Worm (Caenorhabditis elegans) whole organism, midembryonic: ENCODE results near the gene T05C3.2.

Source experiments
- cog-1 ChIP-seq: sonication (generic microtip); optimal IDR thresholded peaks from 2 replicates; lab custom pipeline; 2016; ENCODE audit warnings: missing genetic modification characterization, missing compliant biosample characterization
- flt-1 ChIP-seq: fragments of 200-800 bp; sonication (Bioruptor generic); IDR thresholded peaks from 2 replicates; pipeline ENCODE4 v1.3.6; 2022; ENCODE audit warnings: missing genetic modification characterization, missing compliant biosample characterization
- med-1 ChIP-seq: sonication (generic microtip); optimal IDR thresholded peaks from 2 replicates; lab custom pipeline; 2017; ENCODE audit warnings: missing genetic modification characterization, mild to moderate bottlenecking, missing compliant biosample characterization, antibody characterized with exemption, missing genetic modification reagents; ENCODE audit not compliant: insufficient read depth

DNA sequence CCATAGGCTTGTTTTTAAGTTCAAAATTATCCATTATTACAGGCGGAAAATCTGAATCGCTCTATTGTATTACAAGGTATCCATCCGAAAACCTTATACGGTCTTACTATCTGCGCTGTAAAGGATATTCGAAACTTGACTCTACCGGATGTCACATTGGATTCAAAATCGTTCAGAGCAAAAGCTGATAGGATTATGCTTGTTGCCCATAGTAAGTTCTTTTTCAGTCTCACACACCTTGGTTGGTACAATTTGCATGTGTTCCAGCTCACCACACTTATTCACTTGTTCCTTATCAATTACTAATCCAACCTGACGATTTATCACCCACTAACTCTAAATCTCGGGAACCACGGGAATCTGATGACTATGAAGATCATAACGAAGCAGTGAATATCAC, 34.1 kb downstream of the T05C3.2 start:
- no peak for TF ChIP-seq flt-1 (GFP tag; lab: Robert Waterston, UW)
- TF ChIP-seq med-1 (GFP tag; lab: Kevin White, UChicago) = no peak
- no peak for TF ChIP-seq cog-1 (tag; lab: Kevin White, UChicago)
